Fruit fly (Drosophila melanogaster) whole organism, embryonic: Measurements from ENCODE around the gene Edg78E.

Experiments used
- Atf-2 ChIP-seq: fragments of 200-800 bp; sonication (Bioruptor generic); optimal IDR thresholded peaks from 2 replicates; lab custom pipeline; 2016; ENCODE audit warnings: missing biosample characterization, missing genetic modification characterization
- CG1024 ChIP-seq: fragments of 200-800 bp; sonication (Bioruptor generic); IDR thresholded peaks from 2 replicates; pipeline ENCODE4 v1.3.6; 2022; ENCODE audit warnings: missing biosample characterization, missing genetic modification characterization
- CG10654 ChIP-seq: fragments of 200-800 bp; sonication (Bioruptor generic); optimal IDR thresholded peaks from 2 replicates; lab custom pipeline; 2016; ENCODE audit warnings: missing biosample characterization, missing genetic modification characterization
- CG10959 ChIP-seq: fragments of 200-800 bp; sonication (Bioruptor generic); IDR thresholded peaks from 2 replicates; pipeline ENCODE4 v1.3.6; 2022; ENCODE audit warnings: missing biosample characterization, missing genetic modification characterization
- CG11398 ChIP-seq: fragments of 200-800 bp; sonication (Bioruptor generic); optimal IDR thresholded peaks from 2 replicates; lab custom pipeline; 2016; ENCODE audit warnings: missing biosample characterization, missing genetic modification characterization
- CG12236 ChIP-seq: fragments of 200-800 bp; sonication (Bioruptor generic); optimal IDR thresholded peaks from 2 replicates; lab custom pipeline; 2016; ENCODE audit warnings: missing biosample characterization, missing genetic modification characterization
- CG12769 ChIP-seq: fragments of 200-800 bp; sonication (Bioruptor generic); optimal IDR thresholded peaks from 2 replicates; lab custom pipeline; 2019; ENCODE audit warnings: missing biosample characterization, mild to moderate bottlenecking, missing genetic modification characterization, moderate library complexity
- CG13287 ChIP-seq: fragments of 200-800 bp; sonication (Bioruptor generic); IDR thresholded peaks from 2 replicates; pipeline ENCODE4 v1.3.6; 2022; ENCODE audit warnings: missing biosample characterization, missing genetic modification characterization; ENCODE audit not compliant: partially characterized antibody
- CG13775 ChIP-seq: fragments of 200-800 bp; sonication (Bioruptor generic); optimal IDR thresholded peaks from 3 replicates; lab custom pipeline; 2017; ENCODE audit warnings: missing biosample characterization, mild to moderate bottlenecking, missing genetic modification characterization
- CG15011 ChIP-seq: fragments of 200-800 bp; sonication (Bioruptor generic); optimal IDR thresholded peaks from 3 replicates; lab custom pipeline; 2018; ENCODE audit warnings: missing biosample characterization, mild to moderate bottlenecking, missing genetic modification characterization
- CG16863 ChIP-seq: fragments of 200-800 bp; sonication (Bioruptor generic); optimal IDR thresholded peaks from 3 replicates; lab custom pipeline; 2016; ENCODE audit warnings: missing biosample characterization, missing genetic modification characterization
- CG18011 ChIP-seq: fragments of 200-800 bp; sonication (Bioruptor generic); optimal IDR thresholded peaks from 2 replicates; lab custom pipeline; 2017; ENCODE audit warnings: missing biosample characterization, missing genetic modification characterization, mild to moderate bottlenecking, moderate library complexity, missing genotype
- CG18476 ChIP-seq: fragments of 200-800 bp; sonication (Bioruptor generic); optimal IDR thresholded peaks from 2 replicates; lab custom pipeline; 2016; ENCODE audit warnings: missing biosample characterization, mild to moderate bottlenecking, missing genetic modification characterization
- CG2712 ChIP-seq: fragments of 200-800 bp; optimal IDR thresholded peaks from 3 replicates; lab custom pipeline; 2019; ENCODE audit warnings: missing biosample characterization, mild to moderate bottlenecking, missing genetic modification characterization, moderate library complexity
- CG3163 ChIP-seq: fragments of 200-800 bp; sonication (Bioruptor generic); optimal IDR thresholded peaks from 3 replicates; lab custom pipeline; 2016; ENCODE audit warnings: missing biosample characterization, missing genetic modification characterization
- CG32767 ChIP-seq: fragments of 200-800 bp; sonication (Bioruptor generic); IDR thresholded peaks from 2 replicates; pipeline ENCODE4 v1.3.6; 2022; ENCODE audit warnings: missing biosample characterization, missing genetic modification characterization
- CG34422 ChIP-seq: fragments of 200-800 bp; sonication (Bioruptor generic); IDR thresholded peaks from 3 replicates; pipeline ENCODE4 v1.3.6; 2022; ENCODE audit warnings: missing biosample characterization, missing genetic modification characterization
- CG3838 ChIP-seq: fragments of 200-800 bp; sonication (Bioruptor generic); optimal IDR thresholded peaks from 3 replicates; lab custom pipeline; 2016; ENCODE audit warnings: missing biosample characterization, missing genetic modification characterization
- CG42726 ChIP-seq: fragments of 200-800 bp; sonication (Bioruptor generic); IDR thresholded peaks from 2 replicates; pipeline ENCODE4 v1.3.6; 2022; ENCODE audit warnings: missing biosample characterization, missing genetic modification characterization; ENCODE audit not compliant: partially characterized antibody
- CG43689 ChIP-seq: fragments of 200-800 bp; sonication (Bioruptor generic); IDR thresholded peaks from 2 replicates; pipeline ENCODE4 v1.3.6; 2022; ENCODE audit warnings: missing biosample characterization, missing genetic modification characterization
- CG8290 ChIP-seq, 3 experiments: fragments of 200-800 bp; sonication (Bioruptor generic); optimal IDR thresholded peaks; 2 replicates each; lab custom pipeline; 2016 to 2019; ENCODE audit warnings: missing biosample characterization in 3 of 3, missing genetic modification characterization in 3 of 3, mild to moderate bottlenecking in 2 of 3, moderate library complexity in 1 of 3
- CG9817 ChIP-seq: fragments of 200-800 bp; sonication (Bioruptor generic); optimal IDR thresholded peaks from 2 replicates; lab custom pipeline; 2018; ENCODE audit warnings: missing biosample characterization, mild to moderate bottlenecking, missing genetic modification characterization, moderate library complexity
- Chrac-16 ChIP-seq: fragments of 200-800 bp; sonication (Bioruptor generic); optimal IDR thresholded peaks from 3 replicates; lab custom pipeline; 2016; ENCODE audit warnings: missing biosample characterization, missing genetic modification characterization
- Eip74EF ChIP-seq, 2 experiments: fragments of 200-800 bp in 1 of 2; fragments of >200 bp in 1 of 2; sonication (Bioruptor generic) in 1 of 2; optimal IDR thresholded peaks; 2 replicates each; lab custom pipeline; 2017 to 2019; ENCODE audit warnings: missing biosample characterization in 2 of 2, missing genetic modification characterization in 2 of 2, mild to moderate bottlenecking in 1 of 2, moderate library complexity in 1 of 2
- Ets65A ChIP-seq: fragments of 200-800 bp; sonication (Bioruptor generic); peaks from one replicate; lab custom pipeline; 2016; ENCODE audit warnings: missing biosample characterization, missing genetic modification characterization
- GATAe ChIP-seq: fragments of 200-800 bp; sonication (Bioruptor generic); conservative IDR thresholded peaks from 2 replicates; pipeline ENCODE4 v1.3.6; 2022; ENCODE audit warnings: missing biosample characterization, missing genetic modification characterization
- HLHmδ ChIP-seq: fragments of 200-800 bp; sonication (Bioruptor generic); optimal IDR thresholded peaks from 2 replicates; lab custom pipeline; 2018; ENCODE audit warnings: missing biosample characterization, mild to moderate bottlenecking, missing genetic modification characterization, moderate library complexity
- HmgZ ChIP-seq: fragments of 200-800 bp; sonication (Bioruptor generic); optimal IDR thresholded peaks from 2 replicates; lab custom pipeline; 2018; ENCODE audit warnings: missing biosample characterization, mild to moderate bottlenecking, missing genetic modification characterization
- Pdp1 ChIP-seq, 2 experiments: fragments of 200-800 bp; sonication (Bioruptor generic); optimal IDR thresholded peaks; 3 replicates each; lab custom pipeline; 2016; ENCODE audit warnings: missing biosample characterization in 2 of 2, missing genetic modification characterization in 2 of 2, mild to moderate bottlenecking in 1 of 2, moderate library complexity in 1 of 2
- Ptx1 ChIP-seq: fragments of 200-800 bp; sonication (Bioruptor generic); IDR thresholded peaks from 2 replicates; pipeline ENCODE4 v1.3.6; 2022; ENCODE audit warnings: missing biosample characterization, missing genetic modification characterization
- Rx ChIP-seq: fragments of 200-800 bp; sonication (Bioruptor generic); IDR thresholded peaks from 2 replicates; pipeline ENCODE4 v1.3.6; 2022; ENCODE audit warnings: missing biosample characterization, missing genetic modification characterization
- Sox102F ChIP-seq: fragments of 200-800 bp; sonication (Bioruptor generic); optimal IDR thresholded peaks from 2 replicates; lab custom pipeline; 2018; ENCODE audit warnings: missing biosample characterization, mild to moderate bottlenecking, missing genetic modification characterization, moderate library complexity
- Spps ChIP-seq: fragments of 200-800 bp; sonication (Bioruptor generic); optimal IDR thresholded peaks from 2 replicates; lab custom pipeline; 2018; ENCODE audit warnings: missing biosample characterization, mild to moderate bottlenecking, missing genetic modification characterization
- al ChIP-seq: fragments of 200-800 bp; sonication (Bioruptor generic); IDR thresholded peaks from 2 replicates; pipeline ENCODE4 v1.3.6; 2022; ENCODE audit warnings: missing biosample characterization, missing genetic modification characterization
- crp ChIP-seq, 2 experiments: fragments of 200-800 bp; sonication (Bioruptor generic); optimal IDR thresholded peaks; 2 replicates in 1 of 2; 3 replicates in 1 of 2; lab custom pipeline; 2017; ENCODE audit warnings: missing biosample characterization in 2 of 2, missing genetic modification characterization in 2 of 2, mild to moderate bottlenecking in 1 of 2, moderate library complexity in 1 of 2
- da ChIP-seq: fragments of 200-800 bp; sonication (Bioruptor generic); optimal IDR thresholded peaks from 2 replicates; lab custom pipeline; 2016; ENCODE audit warnings: missing biosample characterization, missing genetic modification characterization
- dati ChIP-seq: fragments of 200-800 bp; sonication (Bioruptor generic); IDR thresholded peaks from 2 replicates; pipeline ENCODE4 v1.3.6; 2022; ENCODE audit warnings: missing biosample characterization, missing genetic modification characterization
- dmrt11E ChIP-seq: fragments of 200-800 bp; sonication (Bioruptor generic); optimal IDR thresholded peaks from 3 replicates; lab custom pipeline; 2018; ENCODE audit warnings: missing biosample characterization, mild to moderate bottlenecking, missing genetic modification characterization, moderate library complexity
- dmrt99B ChIP-seq: fragments of 200-800 bp; sonication (Bioruptor generic); optimal IDR thresholded peaks from 2 replicates; lab custom pipeline; 2018; ENCODE audit warnings: missing biosample characterization, mild to moderate bottlenecking, missing genetic modification characterization, moderate library complexity
- esg ChIP-seq: fragments of 200-800 bp; sonication (Bioruptor generic); conservative IDR thresholded peaks from 2 replicates; pipeline ENCODE4 v1.3.6; 2022; ENCODE audit warnings: missing biosample characterization, missing genetic modification characterization
- ewg ChIP-seq: fragments of 200-800 bp; sonication (Bioruptor generic); optimal IDR thresholded peaks from 3 replicates; lab custom pipeline; 2017; ENCODE audit warnings: mild to moderate bottlenecking, missing biosample characterization, missing genetic modification reagents, missing genetic modification characterization
- gcm2 ChIP-seq: fragments of 200-800 bp; sonication (Bioruptor generic); optimal IDR thresholded peaks from 2 replicates; lab custom pipeline; 2016; ENCODE audit warnings: missing biosample characterization, missing genetic modification characterization
- h ChIP-seq: fragments of >200 bp; optimal IDR thresholded peaks from 2 replicates; lab custom pipeline; 2017
- hkb ChIP-seq, 2 experiments: fragments of 200-800 bp in 1 of 2; fragments of >200 bp in 1 of 2; sonication (Bioruptor generic) in 1 of 2; IDR thresholded peaks in 1 of 2; optimal IDR thresholded peaks in 1 of 2; 2 replicates each; pipeline versions ENCODE4 v1.3.6 to Lab custom; 2017 to 2022; ENCODE audit warnings: missing biosample characterization in 1 of 2, missing genetic modification characterization in 1 of 2
- ind ChIP-seq: fragments of 200-800 bp; sonication (Bioruptor generic); optimal IDR thresholded peaks from 3 replicates; lab custom pipeline; 2016; ENCODE audit warnings: missing biosample characterization, missing genetic modification characterization
- ro ChIP-seq: fragments of 200-800 bp; sonication (Bioruptor generic); IDR thresholded peaks from 2 replicates; pipeline ENCODE4 v1.3.6; 2022; ENCODE audit warnings: missing biosample characterization, missing genetic modification characterization
- sim ChIP-seq: fragments of 200-800 bp; sonication (Bioruptor generic); IDR thresholded peaks from 2 replicates; pipeline ENCODE4 v1.3.6; 2022; ENCODE audit warnings: missing biosample characterization, missing genetic modification characterization
- wdn ChIP-seq: fragments of 200-800 bp; sonication (Bioruptor generic); IDR thresholded peaks from 2 replicates; pipeline ENCODE4 v1.3.6; 2022; ENCODE audit warnings: missing biosample characterization, missing genetic modification characterization
- wor ChIP-seq: fragments of 200-800 bp; sonication (Bioruptor generic); IDR thresholded peaks from 2 replicates; pipeline ENCODE4 v1.3.6; 2022; ENCODE audit warnings: missing biosample characterization, missing genetic modification characterization
- zf30C ChIP-seq: fragments of 200-800 bp; sonication (Bioruptor generic); optimal IDR thresholded peaks from 3 replicates; lab custom pipeline; 2018; ENCODE audit warnings: missing biosample characterization, mild to moderate bottlenecking, missing genetic modification characterization

The Edg78E gene

DNA sequence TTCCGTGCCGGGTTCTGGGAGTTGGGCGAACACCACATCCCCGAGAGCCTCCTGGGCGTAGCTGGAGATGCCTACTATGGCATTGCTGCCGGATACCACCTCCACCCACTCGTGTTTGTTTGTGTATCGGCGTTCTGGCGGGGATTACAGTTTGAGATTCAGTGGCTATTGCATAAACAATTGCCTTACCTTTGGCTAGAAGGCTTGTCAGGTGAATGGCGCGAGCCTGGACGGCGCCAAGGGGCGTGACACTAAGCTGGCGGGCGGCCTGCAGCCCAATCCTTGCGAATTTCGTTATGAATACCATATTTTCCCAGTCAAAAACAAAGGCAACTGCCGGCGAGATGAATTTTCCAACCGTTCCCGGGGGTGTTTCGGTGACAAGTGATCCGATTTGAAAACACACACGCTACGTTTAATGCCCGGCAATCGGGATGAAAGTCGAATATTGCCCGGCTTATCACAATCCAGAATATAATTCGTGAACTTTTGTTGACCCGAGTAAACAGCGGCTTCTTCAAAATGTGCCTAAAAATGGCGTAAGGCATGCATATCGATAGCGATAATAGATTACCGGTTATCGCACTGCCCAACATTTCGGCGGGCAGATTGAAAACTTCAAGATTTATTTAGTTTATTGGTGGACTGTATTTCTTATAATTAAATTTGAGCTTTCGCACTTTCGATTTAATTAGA is 16.5 kb downstream of the Edg78E start, which contains the start of gene ppl (continued):
- TF ChIP-seq CG16863, result no peak
- TF ChIP-seq CG13775 (GFP tag; lab: Kevin White, UChicago), result no peak
- no peak for TF ChIP-seq dati (GFP tag; lab: Robert Waterston, UW)
- TF ChIP-seq CG1024, result no peak
- TF ChIP-seq CG32767 (GFP tag; lab: Robert Waterston, UW), result no peak
- no peak for TF ChIP-seq CG3163 (GFP tag; lab: Kevin White, UChicago)
- no peak for TF ChIP-seq CG3838 (GFP tag; lab: Kevin White, UChicago)
- TF ChIP-seq HmgZ (tag; lab: Kevin White, UChicago), result peak; percentile 19
- TF ChIP-seq Rx, result no peak
- no peak for TF ChIP-seq ind (GFP tag; lab: Kevin White, UChicago)
- no peak for TF ChIP-seq da (GFP tag; lab: Kevin White, UChicago)
- no peak for TF ChIP-seq ro (GFP tag; lab: Robert Waterston, UW)
- TF ChIP-seq Eip74EF (GFP tag; optimal IDR thresholded peaks at IDR 0.05; lab: Kevin White, UChicago), result no peak
- no peak for TF ChIP-seq gcm2 (GFP tag; lab: Kevin White, UChicago)
- peak; percentile 17 for TF ChIP-seq CG2712 (tag; lab: Kevin White, UChicago)
- peak; percentile 91 for TF ChIP-seq CG18476 (GFP tag; lab: Kevin White, UChicago)
- TF ChIP-seq CG12769 (tag; lab: Kevin White, UChicago), result peak; percentile 32
- TF ChIP-seq zf30C (GFP tag; lab: Kevin White, UChicago), result no peak
- no peak for TF ChIP-seq al
- TF ChIP-seq GATAe (GFP tag; lab: Robert Waterston, UW), result no peak
- no peak for TF ChIP-seq h (lab: Kevin White, UChicago)
- no peak for TF ChIP-seq CG10654 (GFP tag; lab: Kevin White, UChicago)
- no peak for TF ChIP-seq dmrt99B (tag; lab: Kevin White, UChicago)
- no peak for TF ChIP-seq CG9817
- no peak for TF ChIP-seq Sox102F (GFP tag; lab: Kevin White, UChicago)
- TF ChIP-seq wor (GFP tag; lab: Robert Waterston, UW), result no peak
- no peak for TF ChIP-seq Atf-2 (GFP tag; lab: Kevin White, UChicago)
- peak in 1 of 2 experiments; percentile 81 for TF ChIP-seq Pdp1 (GFP tag; optimal IDR thresholded peaks at IDR 0.05; lab: Kevin White, UChicago)
- no peak for TF ChIP-seq sim
- peak; percentile 45 for TF ChIP-seq HLHmδ
- TF ChIP-seq esg (GFP tag; lab: Robert Waterston, UW), result no peak
- no peak for TF ChIP-seq Ets65A (GFP tag; lab: Kevin White, UChicago)
- no peak for TF ChIP-seq dmrt11E (tag; lab: Kevin White, UChicago)
- TF ChIP-seq wdn (GFP tag; lab: Robert Waterston, UW), result no peak
- no peak for TF ChIP-seq Chrac-16 (GFP tag; lab: Kevin White, UChicago)
- TF ChIP-seq ewg (GFP tag; lab: Kevin White, UChicago), result no peak
- no peak for TF ChIP-seq CG8290 (GFP tag; optimal IDR thresholded peaks at IDR 0.05; lab: Kevin White, UChicago)
- TF ChIP-seq CG8290 (tag; optimal IDR thresholded peaks at IDR 0.05; lab: Kevin White, UChicago), result peak in 1 of 2 experiments; percentile 54
- peak; percentile 73 for TF ChIP-seq CG13287 (GFP tag; lab: Robert Waterston, UW)
- TF ChIP-seq Spps, result no peak
- no peak for TF ChIP-seq crp (GFP tag; optimal IDR thresholded peaks at IDR 0.05; lab: Kevin White, UChicago)
- TF ChIP-seq CG34422 (GFP tag; lab: Robert Waterston, UW), result no peak
- TF ChIP-seq CG12236, result no peak
- no peak for TF ChIP-seq CG15011 (GFP tag; lab: Kevin White, UChicago)
- no peak for TF ChIP-seq CG11398 (GFP tag; lab: Kevin White, UChicago)
- TF ChIP-seq CG43689 (GFP tag; lab: Robert Waterston, UW), result no peak
- no peak for TF ChIP-seq Ptx1 (GFP tag; lab: Robert Waterston, UW)
- no peak for TF ChIP-seq CG42726
- TF ChIP-seq hkb (optimal IDR thresholded peaks at IDR 0.05; lab: Kevin White, UChicago), result peak; percentile 8
- peak; percentile 32; the same call in 1 of the 2 replicates for TF ChIP-seq hkb (GFP tag; IDR thresholded peaks at IDR 0.05; lab: Robert Waterston, UW)
- TF ChIP-seq CG18011, result no peak
- no peak for TF ChIP-seq CG10959 (GFP tag; lab: Robert Waterston, UW)
